Worm (Caenorhabditis elegans) whole organism, L3 larva: ENCODE data around the gene K07D4.2.

Source experiments
- R02D3.7 ChIP-seq: fragments of 150-350 bp; optimal IDR thresholded peaks from 2 replicates; lab custom pipeline; 2014; ENCODE audit warnings: missing biosample characterization, missing genetic modification characterization
- ZK546.5 ChIP-seq: sonication (generic microtip); optimal IDR thresholded peaks from 2 replicates; lab custom pipeline; 2017; ENCODE audit warnings: missing biosample characterization, missing genetic modification characterization
- aly-2 ChIP-seq: fragments of 150-350 bp; optimal IDR thresholded peaks from 2 replicates; lab custom pipeline; 2014; ENCODE audit warnings: missing biosample characterization, missing genetic modification characterization
- ama-1 ChIP-seq: fragments of 150-350 bp; optimal IDR thresholded peaks from 2 replicates; lab custom pipeline; 2018
- ceh-16 ChIP-seq: sonication (generic microtip); optimal IDR thresholded peaks from 2 replicates; lab custom pipeline; 2017; ENCODE audit warnings: missing biosample characterization, missing genetic modification characterization
- ceh-28 ChIP-seq: fragments of 150-350 bp; optimal IDR thresholded peaks from 2 replicates; lab custom pipeline; 2014; ENCODE audit warnings: missing biosample characterization, missing genetic modification reagents, missing genetic modification characterization
- ceh-82 ChIP-seq: fragments of 150-350 bp; optimal IDR thresholded peaks from 2 replicates; lab custom pipeline; 2014; ENCODE audit warnings: missing biosample characterization, missing genetic modification characterization
- ceh-9 ChIP-seq: sonication (generic microtip); optimal IDR thresholded peaks from 2 replicates; lab custom pipeline; 2018; ENCODE audit warnings: missing biosample characterization, missing genetic modification characterization
- egl-27 ChIP-seq: sonication (generic microtip); optimal IDR thresholded peaks from 4 replicates; lab custom pipeline; 2017; ENCODE audit warnings: missing biosample characterization, missing genetic modification reagents, missing genetic modification characterization
- elt-2 ChIP-seq: sonication (generic microtip); optimal IDR thresholded peaks from 2 replicates; lab custom pipeline; 2016; ENCODE audit warnings: missing genetic modification reagents, mild to moderate bottlenecking, missing genetic modification characterization, missing compliant biosample characterization
- elt-3 ChIP-seq, 3 experiments: fragments of 150-350 bp in 1 of 3; sonication (generic microtip) in 2 of 3; optimal IDR thresholded peaks; 2 replicates in 2 of 3; 4 replicates in 1 of 3; lab custom pipeline; 2014 to 2017; ENCODE audit warnings: missing biosample characterization in 3 of 3, missing genetic modification characterization in 3 of 3
- eor-1 ChIP-seq, 2 experiments: fragments of 150-350 bp; optimal IDR thresholded peaks; 2 replicates each; lab custom pipeline; 2014 to 2018; ENCODE audit warnings: missing biosample characterization in 2 of 2, missing genetic modification characterization in 2 of 2
- fkh-10 ChIP-seq: sonication (generic microtip); optimal IDR thresholded peaks from 2 replicates; lab custom pipeline; 2017; ENCODE audit warnings: missing biosample characterization, missing genetic modification reagents, missing genetic modification characterization
- fkh-2 ChIP-seq: fragments of 150-350 bp; optimal IDR thresholded peaks from 2 replicates; lab custom pipeline; 2014; ENCODE audit warnings: missing biosample characterization, missing genetic modification reagents, missing genetic modification characterization
- fos-1 ChIP-seq: fragments of 150-350 bp; optimal IDR thresholded peaks from 2 replicates; lab custom pipeline; 2014; ENCODE audit warnings: missing biosample characterization, missing genetic modification characterization
- hmg-11 ChIP-seq: sonication (generic microtip); optimal IDR thresholded peaks from 2 replicates; lab custom pipeline; 2016; ENCODE audit warnings: missing genetic modification characterization, missing compliant biosample characterization
- jun-1 ChIP-seq: fragments of 150-350 bp; optimal IDR thresholded peaks from 2 replicates; lab custom pipeline; 2014; ENCODE audit warnings: missing biosample characterization, missing genetic modification reagents, missing genetic modification characterization
- lin-15B ChIP-seq: fragments of 150-350 bp; optimal IDR thresholded peaks from 2 replicates; lab custom pipeline; 2014; ENCODE audit warnings: missing biosample characterization, missing genetic modification characterization
- mdl-1 ChIP-seq: fragments of 150-350 bp; optimal IDR thresholded peaks from 2 replicates; lab custom pipeline; 2014; ENCODE audit warnings: missing biosample characterization, missing genetic modification characterization
- mml-1 ChIP-seq: fragments of 150-350 bp; sonication (generic microtip); optimal IDR thresholded peaks from 3 replicates; lab custom pipeline; 2014; ENCODE audit warnings: missing biosample characterization, missing genetic modification characterization
- nfya-1 ChIP-seq: sonication (generic microtip); optimal IDR thresholded peaks from 2 replicates; lab custom pipeline; 2017; ENCODE audit warnings: missing genetic modification characterization, mild to moderate bottlenecking, missing compliant biosample characterization, antibody characterized with exemption, moderate library complexity; ENCODE audit not compliant: insufficient read depth
- nhr-11 ChIP-seq: fragments of 150-350 bp; optimal IDR thresholded peaks from 2 replicates; lab custom pipeline; 2014; ENCODE audit warnings: missing biosample characterization, missing genetic modification characterization
- nhr-23 ChIP-seq: fragments of 150-350 bp; optimal IDR thresholded peaks from 2 replicates; lab custom pipeline; 2014; ENCODE audit warnings: missing biosample characterization, missing genetic modification reagents, missing genetic modification characterization
- nhr-237 ChIP-seq: fragments of 150-350 bp; optimal IDR thresholded peaks from 2 replicates; lab custom pipeline; 2014; ENCODE audit warnings: missing biosample characterization, missing genetic modification characterization
- nhr-25 ChIP-seq: sonication (generic microtip); optimal IDR thresholded peaks from 2 replicates; lab custom pipeline; 2017; ENCODE audit warnings: missing biosample characterization, missing genetic modification characterization
- nhr-43 ChIP-seq: sonication (generic microtip); optimal IDR thresholded peaks from 2 replicates; lab custom pipeline; 2016; ENCODE audit warnings: mild to moderate bottlenecking, missing genetic modification characterization, missing compliant biosample characterization; ENCODE audit not compliant: poor library complexity, severe bottlenecking
- nhr-67 ChIP-seq: fragments of 150-350 bp; optimal IDR thresholded peaks from 2 replicates; lab custom pipeline; 2014; ENCODE audit warnings: missing biosample characterization, missing genetic modification characterization
- nhr-77 ChIP-seq: fragments of 150-350 bp; optimal IDR thresholded peaks from 2 replicates; lab custom pipeline; 2014; ENCODE audit warnings: missing biosample characterization, missing genetic modification characterization
- pha-4 ChIP-seq: fragments of 150-350 bp; optimal IDR thresholded peaks from 2 replicates; lab custom pipeline; 2014; ENCODE audit warnings: missing biosample characterization, missing genetic modification reagents, missing genetic modification characterization
- pqm-1 ChIP-seq: fragments of 150-350 bp; optimal IDR thresholded peaks from 2 replicates; lab custom pipeline; 2017; ENCODE audit warnings: missing biosample characterization, missing genetic modification characterization, inconsistent platforms
- sea-2 ChIP-seq: fragments of 150-350 bp; sonication (generic microtip); optimal IDR thresholded peaks from 4 replicates; lab custom pipeline; 2014; ENCODE audit warnings: missing biosample characterization, missing genetic modification reagents, missing genetic modification characterization
- skn-1 ChIP-seq: fragments of 150-350 bp; optimal IDR thresholded peaks from 2 replicates; lab custom pipeline; 2014; ENCODE audit warnings: missing biosample characterization, missing genetic modification characterization
- tbx-2 ChIP-seq: sonication (generic microtip); optimal IDR thresholded peaks from 2 replicates; lab custom pipeline; 2016; ENCODE audit warnings: mild to moderate bottlenecking, missing genetic modification characterization, missing compliant biosample characterization
- unc-62 ChIP-seq: fragments of 150-350 bp; sonication (generic microtip); optimal IDR thresholded peaks from 4 replicates; lab custom pipeline; 2014; ENCODE audit warnings: missing biosample characterization, missing genetic modification reagents, missing genetic modification characterization
- ztf-4 ChIP-seq: fragments of 150-350 bp; optimal IDR thresholded peaks from 2 replicates; lab custom pipeline; 2014; ENCODE audit warnings: missing biosample characterization, missing genetic modification characterization

The K07D4.2 gene

ce11 chrII:4085601-4086000 is 40.3 kb upstream of the K07D4.2 start:
- TF ChIP-seq nhr-11: no peak
- no peak for TF ChIP-seq ceh-28 (tag; lab: Kevin White, UChicago)
- TF ChIP-seq aly-2 (tag; lab: Kevin White, UChicago): no peak
- no peak for TF ChIP-seq egl-27 (tag; lab: Kevin White, UChicago)
- TF ChIP-seq fkh-10 (GFP tag; lab: Kevin White, UChicago): no peak
- no peak for TF ChIP-seq mdl-1 (tag; lab: Kevin White, UChicago)
- TF ChIP-seq elt-2: no peak
- TF ChIP-seq elt-3 (tag; optimal IDR thresholded peaks at IDR 0.05; lab: Kevin White, UChicago): no peak
- TF ChIP-seq ceh-82 (tag; lab: Kevin White, UChicago): no peak
- no peak for TF ChIP-seq jun-1
- TF ChIP-seq nhr-67: no peak
- no peak for TF ChIP-seq pqm-1
- TF ChIP-seq ZK546.5 (tag; lab: Kevin White, UChicago): no peak

DNA sequence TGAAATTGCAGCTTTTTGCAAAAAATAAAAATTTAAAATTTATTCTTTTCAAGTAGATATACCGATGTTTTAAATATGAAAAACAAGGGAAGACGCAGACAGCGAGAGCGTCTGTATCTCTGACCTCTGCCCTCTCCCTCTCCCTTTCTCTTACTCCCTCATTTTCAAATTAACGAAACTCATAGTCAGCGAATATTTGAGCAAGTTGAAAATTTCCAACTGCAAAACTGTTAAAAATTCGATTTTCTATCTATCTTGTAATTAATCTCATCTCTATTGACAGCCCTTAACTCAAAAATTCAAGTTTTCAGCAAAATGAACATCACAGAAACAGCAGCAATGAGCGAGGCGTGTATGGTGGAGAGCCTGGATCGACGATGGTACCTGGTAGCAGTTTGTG is 37.5 kb upstream of the K07D4.2 start, which contains the start of gene R11F4.2:
R11F4.2 (plus strand) TSS at position 301 of the 400 bp plus-strand sequence.
- TF ChIP-seq ceh-28 (tag; lab: Kevin White, UChicago) (no peak), unc-62 (GFP tag; lab: Kevin White, UChicago) (no peak), pha-4 (tag; lab: Kevin White, UChicago) (no peak), skn-1 (tag; lab: Kevin White, UChicago) (no peak), nhr-237 (tag; lab: Kevin White, UChicago) (no peak)

DNA sequence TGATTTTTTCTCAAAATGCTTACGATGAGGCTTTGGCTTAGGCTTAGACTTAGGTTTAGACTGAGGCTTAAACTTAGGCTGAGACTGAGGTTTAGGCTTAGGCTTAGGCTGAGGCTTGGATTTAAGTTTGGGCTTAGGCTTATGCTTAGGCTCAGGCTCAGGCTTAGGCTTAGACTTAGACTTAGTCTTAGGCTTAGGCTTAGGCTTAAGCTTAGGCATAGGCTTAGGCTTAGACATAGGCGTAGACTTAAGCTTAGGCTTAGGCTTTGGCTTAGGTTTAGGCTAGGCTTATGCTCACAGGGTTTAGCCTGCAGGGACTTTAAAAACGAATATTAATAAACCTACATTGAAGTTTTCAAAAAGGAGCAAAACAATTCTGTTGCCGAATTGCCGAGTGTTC is 36.6 kb upstream of the K07D4.2 start:
- no peak for TF ChIP-seq nhr-43 (tag; lab: Kevin White, UChicago)

DNA sequence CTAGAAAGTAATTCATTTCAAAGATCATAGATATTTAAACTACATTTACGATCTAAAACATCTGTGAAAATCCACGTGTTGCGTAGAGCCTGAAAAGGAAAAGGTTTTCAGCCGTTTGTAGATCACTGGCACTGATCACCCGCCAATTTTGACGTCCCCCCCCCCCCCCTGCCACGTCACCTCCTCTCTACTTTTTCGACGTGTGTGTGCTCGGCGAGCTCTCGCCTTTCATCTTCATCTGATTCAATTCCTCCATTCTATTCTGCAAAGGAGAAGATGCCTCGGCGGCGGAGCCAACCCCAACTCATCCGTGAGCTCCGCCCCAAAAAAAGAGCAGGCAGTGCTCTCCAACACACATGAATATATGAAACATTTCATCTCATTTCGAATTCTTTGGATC is 35.8 kb upstream of the K07D4.2 start:
- TF ChIP-seq fos-1 (tag; lab: Kevin White, UChicago): no peak
- no peak for TF ChIP-seq nhr-25 (tag; lab: Kevin White, UChicago)
- no peak for TF ChIP-seq R02D3.7 (tag; lab: Kevin White, UChicago)

- TF ChIP-seq nfya-1 (tag; lab: Kevin White, UChicago) (peak; percentile 83), ama-1 (no peak)
- TF ChIP-seq, all 47 proteins: peak for 1
These were observed 29.4 kb upstream of the K07D4.2 start for ce11 chrII:4074710-4075109.

DNA sequence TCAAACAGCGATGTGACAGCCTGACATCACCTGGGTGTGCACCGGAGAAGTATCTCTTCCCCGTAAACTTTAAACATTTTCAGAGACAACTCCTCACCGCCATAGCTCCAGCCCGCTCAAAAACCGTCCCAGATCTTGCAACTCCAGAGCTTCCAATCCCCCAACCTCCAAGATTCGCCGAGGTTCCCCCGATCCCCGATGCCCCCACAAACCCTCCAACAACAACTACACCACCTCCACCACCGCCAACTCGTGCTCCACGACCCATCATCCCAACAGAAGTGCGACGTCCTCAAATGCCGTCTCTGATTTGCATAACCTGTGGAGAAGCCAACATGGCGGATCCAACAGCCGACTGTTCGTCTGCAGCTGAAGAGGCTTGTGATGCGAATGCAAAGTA is 25.8 kb upstream of the K07D4.2 start:
- TF ChIP-seq unc-62 (GFP tag; lab: Kevin White, UChicago): no peak
- no peak for TF ChIP-seq tbx-2 (tag; lab: Kevin White, UChicago)
- TF ChIP-seq, all 47 proteins: peak for 0

DNA sequence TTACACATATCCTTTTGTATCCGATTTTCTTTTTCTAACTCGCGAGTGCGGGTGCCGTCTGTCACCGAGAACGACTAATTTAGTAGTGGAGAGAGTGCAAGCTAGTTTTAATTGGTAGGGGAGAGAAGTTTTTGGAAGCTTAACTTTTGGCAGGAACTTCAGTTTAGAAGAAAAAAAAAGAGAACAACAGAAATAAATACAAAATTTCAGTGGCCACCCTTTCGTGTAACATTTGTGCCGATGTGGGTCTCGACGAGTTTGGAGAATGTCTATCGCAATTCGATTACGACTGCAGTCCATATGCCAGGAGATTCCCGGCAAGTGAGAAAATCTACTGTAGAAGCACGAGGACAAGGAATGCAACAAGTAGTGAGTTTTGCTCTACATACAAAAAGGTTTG is 22.8 kb upstream of the K07D4.2 start:
- TF ChIP-seq nfya-1 (tag; lab: Kevin White, UChicago) (no peak), jun-1 (no peak)

ce11 chrII:4067258-4067657 is 22.0 kb upstream of the K07D4.2 start, which contains the start of gene W06A11.1:
Gene W06A11.1, plus strand, starts transcription at chrII:4067558.
- TF ChIP-seq hmg-11 (tag; lab: Kevin White, UChicago) (no peak), elt-2 (no peak), mml-1 (tag; lab: Kevin White, UChicago) (no peak), fos-1 (tag; lab: Kevin White, UChicago) (no peak), ceh-16 (tag; lab: Kevin White, UChicago) (no peak), elt-3 (tag; optimal IDR thresholded peaks at IDR 0.05; lab: Kevin White, UChicago) (no peak), nhr-11 (no peak), nhr-237 (tag; lab: Kevin White, UChicago) (no peak), ztf-4 (tag; lab: Kevin White, UChicago) (no peak), nhr-23 (tag; lab: Kevin White, UChicago) (no peak), lin-15B (no peak), ceh-9 (tag; lab: Kevin White, UChicago) (no peak), sea-2 (GFP tag; lab: Kevin White, UChicago) (no peak), fkh-2 (no peak), mdl-1 (tag; lab: Kevin White, UChicago) (no peak), eor-1 (tag; optimal IDR thresholded peaks at IDR 0.05; lab: Kevin White, UChicago) (no peak), nhr-77 (no peak), ceh-28 (tag; lab: Kevin White, UChicago) (no peak), nhr-25 (tag; lab: Kevin White, UChicago) (no peak)
